Worm (Caenorhabditis elegans) whole organism, young adult: ENCODE data around the gene txt-4.

Experiments used
- B0019.2 ChIP-seq: fragments of 200-800 bp; sonication (Bioruptor generic); conservative IDR thresholded peaks from 2 replicates; pipeline ENCODE4 v1.3.6; 2022; ENCODE audit warnings: missing genetic modification reagents, missing genetic modification characterization, missing compliant biosample characterization
- B0261.1 ChIP-seq: sonication (generic microtip); optimal IDR thresholded peaks from 2 replicates; lab custom pipeline; 2016; ENCODE audit warnings: mild to moderate bottlenecking, missing genetic modification characterization, moderate library complexity, missing compliant biosample characterization
- C06A6.2 ChIP-seq: fragments of 200-800 bp; sonication (Bioruptor generic); conservative IDR thresholded peaks from 2 replicates; pipeline ENCODE4 v1.3.6; 2022; ENCODE audit warnings: missing genetic modification characterization, missing compliant biosample characterization
- C17E4.6 ChIP-seq: fragments of 200-800 bp; sonication (Bioruptor generic); IDR thresholded peaks from 2 replicates; pipeline ENCODE4 v1.3.6; 2022; ENCODE audit warnings: missing genetic modification reagents, missing genetic modification characterization, missing compliant biosample characterization
- F23B12.7 ChIP-seq: sonication (generic microtip); optimal IDR thresholded peaks from 2 replicates; lab custom pipeline; 2017; ENCODE audit warnings: missing genetic modification characterization, mild to moderate bottlenecking, missing compliant biosample characterization, antibody characterized with exemption, moderate library complexity; ENCODE audit not compliant: insufficient read depth
- F33H1.4 ChIP-seq: fragments of 200-800 bp; sonication (Bioruptor generic); IDR thresholded peaks from 2 replicates; pipeline ENCODE4 v1.3.6; 2022; ENCODE audit warnings: missing genetic modification reagents, missing genetic modification characterization, missing compliant biosample characterization
- F37B4.10 ChIP-seq: fragments of 200-800 bp; sonication (Bioruptor generic); IDR thresholded peaks from 2 replicates; pipeline ENCODE4 v1.3.6; 2022; ENCODE audit warnings: missing genetic modification characterization, missing compliant biosample characterization
- F49E8.2 ChIP-seq: sonication (generic microtip); optimal IDR thresholded peaks from 3 replicates; lab custom pipeline; 2017; ENCODE audit warnings: missing genetic modification characterization, mild to moderate bottlenecking, missing compliant biosample characterization, antibody characterized with exemption, moderate library complexity; ENCODE audit not compliant: insufficient read depth
- F57A8.1 ChIP-seq: fragments of 200-800 bp; sonication (Bioruptor generic); optimal IDR thresholded peaks from 2 replicates; lab custom pipeline; 2018; ENCODE audit warnings: mild to moderate bottlenecking, missing genetic modification characterization, moderate library complexity, missing compliant biosample characterization
- F57C9.4 ChIP-seq: sonication (generic microtip); optimal IDR thresholded peaks from 2 replicates; lab custom pipeline; 2017; ENCODE audit warnings: mild to moderate bottlenecking, missing genetic modification characterization, missing compliant biosample characterization
- K12H6.12 ChIP-seq: fragments of 200-800 bp; sonication (Bioruptor generic); optimal IDR thresholded peaks from 2 replicates; lab custom pipeline; 2018; ENCODE audit warnings: mild to moderate bottlenecking, missing genetic modification characterization, missing compliant biosample characterization
- ama-1 ChIP-seq, 3 experiments: fragments of 150-350 bp in 1 of 3; sonication (generic microtip) in 2 of 3; optimal IDR thresholded peaks; 2 replicates each; lab custom pipeline; 2014 to 2018; ENCODE audit warnings: missing biosample characterization in 2 of 3, missing genetic modification characterization in 2 of 3, missing genetic modification reagents in 2 of 3
- attf-5 ChIP-seq: fragments of 200-800 bp; sonication (Bioruptor generic); optimal IDR thresholded peaks from 2 replicates; lab custom pipeline; 2018; ENCODE audit warnings: mild to moderate bottlenecking, missing genetic modification characterization, missing compliant biosample characterization
- bed-1 ChIP-seq: fragments of 200-800 bp; sonication (Bioruptor generic); IDR thresholded peaks from 2 replicates; pipeline ENCODE4 v1.3.6; 2022; ENCODE audit warnings: missing genetic modification reagents, missing genetic modification characterization, missing compliant biosample characterization
- bed-2 ChIP-seq: fragments of 200-800 bp; sonication (Bioruptor generic); IDR thresholded peaks from 2 replicates; pipeline ENCODE4 v1.3.6; 2022; ENCODE audit warnings: missing genetic modification reagents, missing genetic modification characterization, missing compliant biosample characterization
- cebp-1 ChIP-seq, 2 experiments: fragments of 200-800 bp in 1 of 2; sonication (Bioruptor generic) in 1 of 2; sonication (generic microtip) in 1 of 2; IDR thresholded peaks in 1 of 2; optimal IDR thresholded peaks in 1 of 2; 2 replicates each; pipeline versions ENCODE4 v1.3.6 to Lab custom; 2017 to 2022; ENCODE audit warnings: missing compliant biosample characterization in 2 of 2, missing genetic modification characterization in 2 of 2, mild to moderate bottlenecking in 1 of 2, missing genetic modification reagents in 1 of 2, moderate library complexity in 1 of 2
- ceh-58 ChIP-seq: fragments of 200-800 bp; sonication (Bioruptor generic); IDR thresholded peaks from 2 replicates; pipeline ENCODE4 v1.3.6; 2022; ENCODE audit warnings: missing genetic modification characterization, missing compliant biosample characterization
- chd-7 ChIP-seq: sonication (generic microtip); optimal IDR thresholded peaks from 2 replicates; lab custom pipeline; 2016; ENCODE audit warnings: mild to moderate bottlenecking, missing genetic modification characterization, moderate library complexity, missing compliant biosample characterization
- dox-1 ChIP-seq: fragments of 200-800 bp; sonication (Bioruptor generic); IDR thresholded peaks from 2 replicates; pipeline ENCODE4 v1.3.6; 2022; ENCODE audit warnings: missing genetic modification reagents, missing genetic modification characterization, missing compliant biosample characterization
- gei-17 ChIP-seq: fragments of 200-800 bp; sonication (Bioruptor generic); optimal IDR thresholded peaks from 2 replicates; lab custom pipeline; 2018; ENCODE audit warnings: mild to moderate bottlenecking, missing genetic modification characterization, missing compliant biosample characterization
- hmg-1.2 ChIP-seq: fragments of 200-800 bp; sonication (Bioruptor generic); IDR thresholded peaks from 2 replicates; pipeline ENCODE4 v1.3.6; 2022; ENCODE audit warnings: missing genetic modification reagents, missing genetic modification characterization, missing compliant biosample characterization
- let-607 ChIP-seq, 2 experiments: fragments of 200-800 bp in 1 of 2; sonication (Bioruptor generic) in 1 of 2; sonication (generic microtip) in 1 of 2; optimal IDR thresholded peaks; 2 replicates each; lab custom pipeline; 2016 to 2018; ENCODE audit warnings: mild to moderate bottlenecking in 2 of 2, missing compliant biosample characterization in 2 of 2, missing genetic modification characterization in 2 of 2, moderate library complexity in 2 of 2, missing genotype in 1 of 2
- lin-26 ChIP-seq: fragments of 200-800 bp; sonication (Bioruptor generic); IDR thresholded peaks from 2 replicates; pipeline ENCODE4 v1.3.6; 2022; ENCODE audit warnings: missing genetic modification reagents, missing genetic modification characterization, missing compliant biosample characterization
- lin-40 ChIP-seq: sonication (generic microtip); optimal IDR thresholded peaks from 2 replicates; lab custom pipeline; 2016; ENCODE audit warnings: missing genetic modification characterization, mild to moderate bottlenecking, missing compliant biosample characterization, missing genotype, missing genetic modification reagents
- lsl-1 ChIP-seq: fragments of 200-800 bp; sonication (Bioruptor generic); optimal IDR thresholded peaks from 2 replicates; lab custom pipeline; 2018; ENCODE audit warnings: mild to moderate bottlenecking, missing genetic modification characterization, moderate library complexity, missing compliant biosample characterization
- mcd-1 ChIP-seq: fragments of 200-800 bp; sonication (Bioruptor generic); IDR thresholded peaks from 2 replicates; pipeline ENCODE4 v1.3.6; 2022; ENCODE audit warnings: missing genetic modification reagents, missing genetic modification characterization, missing compliant biosample characterization
- pbrm-1 ChIP-seq: fragments of 200-800 bp; sonication (Bioruptor generic); IDR thresholded peaks from 2 replicates; pipeline ENCODE4 v1.3.6; 2022; ENCODE audit warnings: missing genetic modification reagents, missing genetic modification characterization, missing compliant biosample characterization
- rpc-1 ChIP-seq, 2 experiments: fragments of 150-350 bp in 1 of 2; sonication (generic microtip) in 1 of 2; optimal IDR thresholded peaks; 2 replicates each; lab custom pipeline; 2014 to 2018; ENCODE audit warnings: missing biosample characterization in 1 of 2, missing genetic modification characterization in 1 of 2, missing genetic modification reagents in 1 of 2, missing genotype in 1 of 2
- sdz-38 ChIP-seq: sonication (generic microtip); optimal IDR thresholded peaks from 2 replicates; lab custom pipeline; 2016; ENCODE audit warnings: missing genotype, missing genetic modification characterization, missing compliant biosample characterization
- snpc-1.3 ChIP-seq: sonication (generic microtip); optimal IDR thresholded peaks from 2 replicates; lab custom pipeline; 2017; ENCODE audit warnings: missing genetic modification characterization, mild to moderate bottlenecking, missing compliant biosample characterization, antibody characterized with exemption, moderate library complexity, missing genotype, missing genetic modification reagents; ENCODE audit not compliant: insufficient read depth
- snpc-4 ChIP-seq, 5 experiments: fragments of 150-350 bp in 1 of 5; sonication (generic microtip) in 4 of 5; optimal IDR thresholded peaks; 2 replicates each; lab custom pipeline; 2014 to 2018; ENCODE audit warnings: missing genetic modification characterization in 5 of 5, missing biosample characterization in 3 of 5, antibody characterized with exemption in 2 of 5, mild to moderate bottlenecking in 2 of 5, missing compliant biosample characterization in 2 of 5, missing genotype in 2 of 5, moderate library complexity in 2 of 5, missing genetic modification reagents in 1 of 5
- somi-1 ChIP-seq: fragments of 200-800 bp; sonication (Bioruptor generic); optimal IDR thresholded peaks from 2 replicates; lab custom pipeline; 2018; ENCODE audit warnings: mild to moderate bottlenecking, missing genetic modification characterization, missing compliant biosample characterization
- sptf-2 ChIP-seq: fragments of 200-800 bp; sonication (Bioruptor generic); optimal IDR thresholded peaks from 2 replicates; lab custom pipeline; 2018; ENCODE audit warnings: mild to moderate bottlenecking, missing genetic modification characterization, missing compliant biosample characterization
- tbp1 ChIP-seq: fragments of 200-800 bp; sonication (Bioruptor generic); optimal IDR thresholded peaks from 2 replicates; lab custom pipeline; 2018; ENCODE audit warnings: mild to moderate bottlenecking, missing genetic modification characterization, missing compliant biosample characterization
- zfh-2 ChIP-seq: fragments of 200-800 bp; sonication (Bioruptor generic); conservative IDR thresholded peaks from 2 replicates; pipeline ENCODE4 v1.3.6; 2022; ENCODE audit warnings: missing genetic modification reagents, missing genetic modification characterization, missing compliant biosample characterization
- ztf-26 ChIP-seq: sonication (generic microtip); optimal IDR thresholded peaks from 2 replicates; lab custom pipeline; 2017; ENCODE audit warnings: missing genetic modification characterization, missing compliant biosample characterization

Gene txt-4

DNA sequence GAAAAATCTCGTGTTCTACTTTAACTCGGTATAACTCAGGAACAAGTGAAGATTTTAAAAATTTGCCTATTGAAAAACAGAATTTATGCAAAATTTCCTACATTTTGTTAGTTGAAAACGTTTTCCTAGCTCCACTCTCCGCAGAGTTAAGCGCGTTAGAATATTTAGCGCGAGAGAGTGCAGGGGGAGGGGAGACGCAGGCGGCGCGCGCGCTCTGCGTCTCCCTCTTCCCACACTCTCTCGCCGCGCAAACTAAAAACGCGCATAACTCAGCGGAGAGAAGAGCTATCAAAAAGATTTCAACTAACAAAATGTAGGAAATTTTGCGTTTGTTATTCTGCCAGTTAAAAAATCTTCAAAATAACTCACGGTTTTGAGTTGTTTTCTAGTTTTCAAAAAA lies 38.2 kb upstream of the txt-4 start:
- TF ChIP-seq lin-26, result no peak
- TF ChIP-seq hmg-1.2 (GFP tag; lab: Robert Waterston, UW), result peak; percentile 91
- no peak for TF ChIP-seq K12H6.12 (tag; lab: Kevin White, UChicago)
- no peak for TF ChIP-seq rpc-1 (optimal IDR thresholded peaks at IDR 0.05; lab: Kevin White, UChicago)
- TF ChIP-seq rpc-1 (tag; optimal IDR thresholded peaks at IDR 0.05; lab: Kevin White, UChicago), result no peak
- TF ChIP-seq mcd-1 (GFP tag; lab: Robert Waterston, UW), result 0 out of 2 replicates have a peak, but pooled peaks have one; percentile 22
- no peak for TF ChIP-seq F57C9.4 (tag; lab: Kevin White, UChicago)
- peak; percentile 55; the same call in 1 of the 2 replicates for TF ChIP-seq zfh-2 (GFP tag; lab: Robert Waterston, UW)

- TF ChIP-seq F49E8.2 (tag; lab: Kevin White, UChicago), result no peak
- no peak for TF ChIP-seq F37B4.10 (GFP tag; lab: Robert Waterston, UW)
- TF ChIP-seq ceh-58, result no peak
- TF ChIP-seq F23B12.7 (tag; lab: Kevin White, UChicago), result no peak
- no peak for TF ChIP-seq C17E4.6
- TF ChIP-seq bed-2 (GFP tag; lab: Robert Waterston, UW), result no peak
- no peak for TF ChIP-seq somi-1
- no peak for TF ChIP-seq F57A8.1 (GFP tag; lab: Kevin White, UChicago)
- no peak for TF ChIP-seq sdz-38 (tag; lab: Kevin White, UChicago)
- no peak for TF ChIP-seq snpc-1.3 (tag; lab: Kevin White, UChicago)
- TF ChIP-seq chd-7 (tag; lab: Kevin White, UChicago), result no peak
- no peak for TF ChIP-seq F57C9.4 (tag; lab: Kevin White, UChicago)
- TF ChIP-seq ztf-26 (tag; lab: Kevin White, UChicago), result no peak
- TF ChIP-seq hmg-1.2 (GFP tag; lab: Robert Waterston, UW), result no peak
- TF ChIP-seq snpc-4 (GFP tag; optimal IDR thresholded peaks at IDR 0.05; lab: Kevin White, UChicago), result no peak
- no peak for TF ChIP-seq snpc-4 (tag; optimal IDR thresholded peaks at IDR 0.05; lab: Kevin White, UChicago)
- TF ChIP-seq ama-1 (optimal IDR thresholded peaks at IDR 0.05; lab: Kevin White, UChicago), result no peak
- no peak for TF ChIP-seq ama-1 (GFP tag; optimal IDR thresholded peaks at IDR 0.05; lab: Kevin White, UChicago)
- no peak for TF ChIP-seq gei-17 (GFP tag; lab: Kevin White, UChicago)
These were observed 35.4 kb upstream of the txt-4 start, which contains the start of gene Y77E11A.12 for ce11 chrIV:1475009-1475408. Gene Y77E11A.12, minus strand, starts transcription at chrIV:1475109.

DNA sequence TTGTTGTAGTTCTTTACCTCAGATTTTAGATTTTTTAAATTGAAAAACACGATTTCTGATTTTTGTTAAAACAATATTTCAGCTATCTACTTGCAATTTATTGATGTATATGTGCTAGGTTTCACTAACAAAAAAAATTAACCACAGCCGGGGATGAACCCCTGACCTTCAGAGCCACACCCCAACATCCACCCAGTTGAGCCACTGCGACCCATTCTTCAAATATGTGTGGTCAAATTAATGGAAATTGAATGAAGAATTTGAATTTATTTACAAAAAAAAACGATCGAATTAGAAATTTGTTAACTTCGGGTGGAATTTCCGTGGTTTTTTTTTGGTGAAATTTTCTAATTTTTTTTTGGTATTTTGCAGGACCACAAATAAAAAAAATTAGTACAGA lies 31.7 kb upstream of the txt-4 start:
- TF ChIP-seq tbp1 (GFP tag; lab: Kevin White, UChicago) (peak; percentile 57), B0261.1 (tag; lab: Kevin White, UChicago) (peak; percentile 19), C06A6.2 (GFP tag; lab: Robert Waterston, UW) (no peak), bed-1 (GFP tag; lab: Robert Waterston, UW) (no peak), mcd-1 (GFP tag; lab: Robert Waterston, UW) (no peak), rpc-1 (optimal IDR thresholded peaks at IDR 0.05; lab: Kevin White, UChicago) (peak; percentile 13), rpc-1 (tag; optimal IDR thresholded peaks at IDR 0.05; lab: Kevin White, UChicago) (peak; percentile 54)

DNA sequence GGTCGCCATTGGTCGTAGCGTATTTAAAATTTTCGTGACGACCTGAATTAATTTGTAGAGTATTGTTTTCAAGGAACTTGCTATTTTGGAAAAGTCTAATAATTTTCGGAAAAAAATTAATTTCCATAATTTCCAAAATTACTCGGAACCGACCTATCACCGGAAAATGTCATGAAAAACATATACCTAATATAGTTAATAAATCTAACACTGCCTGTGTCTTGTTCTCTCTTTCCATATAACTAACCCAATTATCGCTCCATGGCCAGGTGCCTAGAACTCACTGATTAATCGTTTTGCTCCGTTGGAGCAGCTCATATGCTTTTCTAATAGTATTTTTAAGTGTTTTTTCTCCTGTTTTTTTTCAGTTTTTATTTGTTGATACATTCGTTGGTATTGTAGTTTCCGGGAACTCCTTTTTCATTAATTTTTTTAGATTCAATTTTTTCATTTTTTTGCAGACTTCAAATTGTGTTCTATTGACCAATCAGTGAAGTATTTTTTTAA lies 25.3 kb upstream of the txt-4 start, which contains the start of gene Y77E11A.16:
Gene Y77E11A.16 (plus strand): TSS at position 457 of the 507 bp plus-strand sequence.
- no peak for TF ChIP-seq lin-40 (tag; lab: Kevin White, UChicago)

DNA sequence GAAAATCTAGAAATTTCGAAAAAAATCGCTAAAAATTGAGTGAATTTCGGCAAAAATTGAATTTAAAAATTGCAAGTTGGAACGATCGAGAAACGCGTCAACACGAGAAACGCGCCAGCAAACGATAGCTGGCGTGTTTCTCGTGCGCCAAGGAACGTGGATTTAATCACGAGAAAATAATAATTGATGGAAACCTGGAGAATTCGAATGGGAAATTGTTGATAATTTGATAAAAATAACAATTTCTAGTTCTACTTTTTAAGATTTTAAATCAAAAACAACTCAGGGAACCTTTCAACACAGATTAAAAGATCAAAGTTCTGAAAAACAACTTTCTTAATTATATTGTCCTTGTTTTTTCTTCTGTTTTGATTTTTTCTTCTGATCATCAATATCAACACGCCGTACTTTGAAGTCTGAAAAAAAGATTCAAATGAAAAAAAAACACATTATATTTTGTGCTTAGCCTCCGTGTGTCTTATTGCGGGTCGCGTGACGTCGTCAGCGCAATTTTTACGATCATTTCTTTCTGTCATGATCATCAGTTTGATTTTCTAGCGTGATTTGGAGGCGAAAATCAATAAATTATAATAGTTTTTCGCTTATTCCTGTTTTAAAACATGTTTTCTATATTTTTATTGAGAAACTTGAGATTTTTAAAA lies 14.2 kb upstream of the txt-4 start, which contains the start of gene npp-20:
Gene npp-20 (minus strand): TSS at position 6 of the 662 bp plus-strand sequence.
- TF ChIP-seq zfh-2 (GFP tag; lab: Robert Waterston, UW) (no peak), dox-1 (0 out of 2 replicates have a peak, but pooled peaks have one; percentile 32), B0019.2 (no peak), snpc-4 (GFP tag; optimal IDR thresholded peaks at IDR 0.05; lab: Kevin White, UChicago) (no peak), snpc-4 (tag; optimal IDR thresholded peaks at IDR 0.05; lab: Kevin White, UChicago) (peak in 3 of 4 experiments; percentile 19 to 44 (median 34)), let-607 (tag; optimal IDR thresholded peaks at IDR 0.05; lab: Kevin White, UChicago) (peak; percentile 8 to 15), pbrm-1 (peak; percentile 48; the same call in 1 of the 2 replicates), sptf-2 (GFP tag; lab: Kevin White, UChicago) (no peak), attf-5 (GFP tag; lab: Kevin White, UChicago) (peak; percentile 0), cebp-1 (GFP tag; IDR thresholded peaks at IDR 0.05; lab: Robert Waterston, UW) (no peak), cebp-1 (tag; optimal IDR thresholded peaks at IDR 0.05; lab: Kevin White, UChicago) (peak; percentile 52), F33H1.4 (GFP tag; lab: Robert Waterston, UW) (peak; percentile 54), lsl-1 (GFP tag; lab: Kevin White, UChicago) (peak; percentile 29)
